Fruit fly (Drosophila melanogaster): ENCODE results near the gene CG14683.

The CG14683 gene

DNA sequence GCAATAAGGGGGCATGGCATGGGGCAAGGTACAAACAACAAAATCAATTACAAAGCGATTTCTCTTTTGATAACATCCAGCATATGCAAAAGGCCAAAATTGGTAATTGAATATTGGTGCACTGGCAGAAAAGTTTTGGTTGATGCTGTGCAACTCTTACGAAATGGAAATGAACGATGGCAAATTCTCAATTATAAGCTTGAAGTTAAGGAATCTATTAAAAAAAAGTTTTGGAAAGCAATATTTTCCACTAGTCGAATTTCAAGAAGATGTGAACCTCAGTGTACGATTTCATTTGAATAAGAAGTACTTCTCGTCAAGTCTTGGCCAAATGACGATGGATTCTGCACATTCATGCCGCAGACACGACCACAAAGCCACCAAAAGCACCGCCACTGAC lies 40.5 kb upstream of the CG14683 start (continued):
- TF ChIP-seq gem (tag; optimal IDR thresholded peaks at IDR 0.05), result peak; percentile 69
- TF ChIP-seq CG7786 (GFP tag; optimal IDR thresholded peaks at IDR 0.05), result no peak
- no peak for TF ChIP-seq dan (GFP tag; IDR thresholded peaks at IDR 0.05)
- no peak for TF ChIP-seq z (GFP tag; IDR thresholded peaks at IDR 0.05)
- TF ChIP-seq Spps (tag; optimal IDR thresholded peaks at IDR 0.05), result peak; percentile 25
- no peak for TF ChIP-seq ap (GFP tag; IDR thresholded peaks at IDR 0.05)
- TF ChIP-seq tna (GFP tag; IDR thresholded peaks at IDR 0.05; ENCODE audit: partially characterized antibody), result no peak
- no peak for TF ChIP-seq CG2875 (GFP tag; optimal IDR thresholded peaks at IDR 0.05)
- peak; percentile 27 for TF ChIP-seq CG9727 (GFP tag; optimal IDR thresholded peaks at IDR 0.05)
- TF ChIP-seq CG7987 (GFP tag; optimal IDR thresholded peaks at IDR 0.05), result no peak
- no peak for TF ChIP-seq jigr1 (GFP tag; IDR thresholded peaks at IDR 0.05)
- no peak for TF ChIP-seq CG8765 (GFP tag; IDR thresholded peaks at IDR 0.05)
- no peak for TF ChIP-seq CG14667 (GFP tag; IDR thresholded peaks at IDR 0.05)
- peak; percentile 29 for TF ChIP-seq mam (GFP tag; optimal IDR thresholded peaks at IDR 0.05)
- no peak for TF ChIP-seq lbe (GFP tag; optimal IDR thresholded peaks at IDR 0.05)
- TF ChIP-seq B-H1 (GFP tag; IDR thresholded peaks at IDR 0.05), result no peak
- no peak for TF ChIP-seq CG8359 (GFP tag; optimal IDR thresholded peaks at IDR 0.05; ENCODE audit: borderline replicate concordance)
- no peak for TF ChIP-seq trem (tag; optimal IDR thresholded peaks at IDR 0.05)
- TF ChIP-seq CG17385 (GFP tag; optimal IDR thresholded peaks at IDR 0.05), result no peak
- TF ChIP-seq wek (GFP tag; optimal IDR thresholded peaks at IDR 0.05), result no peak
- no peak for TF ChIP-seq CG17568 (GFP tag; optimal IDR thresholded peaks at IDR 0.05)
- no peak for TF ChIP-seq CG31441 (GFP tag; IDR thresholded peaks at IDR 0.05)
- no peak for TF ChIP-seq run (tag; optimal IDR thresholded peaks at IDR 0.05)
- TF ChIP-seq Blimp-1 (GFP tag; optimal IDR thresholded peaks at IDR 0.05), result peak; percentile 42
- TF ChIP-seq Dad (GFP tag; optimal IDR thresholded peaks at IDR 0.05), result no peak
- TF ChIP-seq CG6813 (GFP tag; optimal IDR thresholded peaks at IDR 0.05), result no peak
- TF ChIP-seq CG10543 (GFP tag; optimal IDR thresholded peaks at IDR 0.05), result no peak
- peak; percentile 7 for TF ChIP-seq chn (GFP tag; optimal IDR thresholded peaks at IDR 0.05)
- TF ChIP-seq Dbx (GFP tag; IDR thresholded peaks at IDR 0.05), result no peak
- no peak for TF ChIP-seq unc-4 (GFP tag; IDR thresholded peaks at IDR 0.05; ENCODE audit: partially characterized antibody)
- TF ChIP-seq ham (GFP tag; IDR thresholded peaks at IDR 0.05), result no peak
- TF ChIP-seq phol (tag; optimal IDR thresholded peaks at IDR 0.05), result peak; percentile 29
- TF ChIP-seq kah (GFP tag; optimal IDR thresholded peaks at IDR 0.05), result no peak
- no peak for TF ChIP-seq p53 (GFP tag; optimal IDR thresholded peaks at IDR 0.05)
- TF ChIP-seq CG3281 (GFP tag; optimal IDR thresholded peaks at IDR 0.05), result no peak
- TF ChIP-seq caup (GFP tag; optimal IDR thresholded peaks at IDR 0.05; ENCODE audit: severe bottlenecking), result no peak
- no peak for TF ChIP-seq CG30403 (GFP tag; optimal IDR thresholded peaks at IDR 0.05)
- TF ChIP-seq CG10147 (GFP tag; optimal IDR thresholded peaks at IDR 0.05), result no peak
- TF ChIP-seq sima (GFP tag; optimal IDR thresholded peaks at IDR 0.05), result no peak
- TF ChIP-seq CG31388 (GFP tag; optimal IDR thresholded peaks at IDR 0.05), result no peak
- TF ChIP-seq en (GFP tag; optimal IDR thresholded peaks at IDR 0.05), result no peak
- TF ChIP-seq B-H2 (GFP tag; optimal IDR thresholded peaks at IDR 0.05), result no peak
- TF ChIP-seq CG8290 (GFP tag; optimal IDR thresholded peaks at IDR 0.05), result no peak
- TF ChIP-seq CG8290 (tag; optimal IDR thresholded peaks at IDR 0.05), result no peak
- TF ChIP-seq dati (GFP tag; IDR thresholded peaks at IDR 0.05), result no peak
- no peak for TF ChIP-seq CG17912 (GFP tag; optimal IDR thresholded peaks at IDR 0.05)
- TF ChIP-seq pita (GFP tag; optimal IDR thresholded peaks at IDR 0.05), result no peak
- no peak for TF ChIP-seq trh (GFP tag; optimal IDR thresholded peaks at IDR 0.05)
- TF ChIP-seq toy (GFP tag; IDR thresholded peaks at IDR 0.05), result no peak
- TF ChIP-seq Dll (GFP tag; IDR thresholded peaks at IDR 0.05; ENCODE audit: partially characterized antibody), result no peak
- TF ChIP-seq pnt (GFP tag; optimal IDR thresholded peaks at IDR 0.05), result peak; percentile 9
- TF ChIP-seq Med (GFP tag), result peak; percentile 76

Data from whole organism, embryonic.